Worm (Caenorhabditis elegans): ENCODE measurements around the gene F11A5.17.

DNA sequence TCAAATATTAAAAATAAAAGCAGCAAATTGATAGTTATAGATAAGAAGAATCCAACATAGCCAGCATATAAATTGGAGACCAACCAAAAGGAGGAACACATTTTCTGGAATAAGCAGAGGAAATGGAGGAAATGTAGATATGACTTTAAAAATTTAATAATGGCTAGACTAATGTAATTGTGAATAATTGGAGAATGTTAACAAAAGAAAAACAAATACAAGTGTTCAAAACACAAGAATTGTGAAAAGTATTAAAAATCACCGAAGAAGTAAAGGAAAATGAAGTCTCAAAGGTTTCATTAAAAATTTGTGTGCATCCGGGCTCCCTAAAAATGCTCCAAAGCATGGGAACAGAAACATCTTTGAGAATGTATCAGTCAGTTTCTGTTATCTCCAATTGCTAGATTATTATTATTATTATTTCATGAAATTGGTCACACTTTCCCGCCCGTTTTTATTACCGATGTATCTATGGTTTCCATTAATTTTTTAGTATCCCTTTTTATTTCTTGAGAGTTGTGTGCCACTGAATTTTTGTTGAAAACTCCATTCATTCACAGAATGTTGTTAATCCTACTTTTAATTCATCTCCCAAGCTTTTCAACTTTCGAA, 39.6 kb upstream of the F11A5.17 start, which contains the start of the genes str-109 and F10A3.11:
- TF ChIP-seq nhr-28 (tag; optimal IDR thresholded peaks at IDR 0.05), result no peak
- TF ChIP-seq unc-39 (tag; optimal IDR thresholded peaks at IDR 0.05), result no peak
- TF ChIP-seq lsy-2 (tag; optimal IDR thresholded peaks at IDR 0.05), result no peak
- no peak for TF ChIP-seq ham-2 (GFP tag; optimal IDR thresholded peaks at IDR 0.05)
- no peak for TF ChIP-seq bed-3 (GFP tag; optimal IDR thresholded peaks at IDR 0.05)
- no peak for TF ChIP-seq nhr-76 (tag; optimal IDR thresholded peaks at IDR 0.05)
